Fruit fly (Drosophila melanogaster): Measurements from ENCODE around the gene CG44422.

The CG44422 gene

DNA sequence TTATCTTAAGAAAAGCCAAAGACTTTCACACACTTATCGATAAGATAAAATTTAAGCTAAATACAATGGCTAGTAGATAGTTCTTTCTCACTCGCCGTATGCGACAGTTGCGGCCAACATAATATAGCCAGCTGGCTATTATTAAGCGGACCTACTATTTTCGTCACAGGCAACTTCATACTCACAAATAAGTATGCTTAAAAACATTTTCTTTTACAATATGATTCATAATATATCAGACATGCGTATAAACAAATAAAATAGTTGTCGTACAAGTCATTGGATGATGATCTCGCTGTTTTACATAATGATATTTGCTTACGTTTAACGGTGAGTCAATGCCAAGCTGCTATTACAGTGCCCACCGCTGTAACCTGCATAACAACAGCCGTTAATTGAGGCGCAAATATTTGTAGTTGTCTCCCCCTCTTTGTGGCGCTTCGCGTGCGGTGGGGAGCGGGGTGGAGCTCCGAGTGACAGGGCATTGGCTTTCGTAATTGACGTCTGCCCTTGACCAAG lies 23.7 kb upstream of the CG44422 start (continued):
- peak; percentile 68 for TF ChIP-seq Xbp1 (GFP tag; optimal IDR thresholded peaks at IDR 0.05)
- peak; percentile 41; the same call in 1 of the 2 replicates for TF ChIP-seq onecut (GFP tag; IDR thresholded peaks at IDR 0.05)
- no peak for TF ChIP-seq CG42726 (GFP tag; IDR thresholded peaks at IDR 0.05; ENCODE audit: partially characterized antibody)
- TF ChIP-seq CG15514 (GFP tag; optimal IDR thresholded peaks at IDR 0.05) = peak; percentile 66
- TF ChIP-seq CG4282 (GFP tag; optimal IDR thresholded peaks at IDR 0.05) = no peak
- TF ChIP-seq pfk (GFP tag; optimal IDR thresholded peaks at IDR 0.05) = no peak
- 0 out of 2 replicates have a peak, but pooled peaks have one; percentile 28 for TF ChIP-seq dati (GFP tag; IDR thresholded peaks at IDR 0.05)
- TF ChIP-seq CG8765 (GFP tag; IDR thresholded peaks at IDR 0.05) = no peak
- TF ChIP-seq H2.0 (GFP tag; IDR thresholded peaks at IDR 0.05) = peak; percentile 22
- TF ChIP-seq zfh2 (GFP tag; optimal IDR thresholded peaks at IDR 0.05) = peak; percentile 42
- peak; percentile 34 for TF ChIP-seq CG11398 (GFP tag; optimal IDR thresholded peaks at IDR 0.05)
- peak; percentile 49 for TF ChIP-seq maf-S (GFP tag; optimal IDR thresholded peaks at IDR 0.05)
- TF ChIP-seq hth (optimal IDR thresholded peaks at IDR 0.05) = no peak
- TF ChIP-seq ranshi (GFP tag; IDR thresholded peaks at IDR 0.05) = peak; percentile 63
- TF ChIP-seq tio (GFP tag; optimal IDR thresholded peaks at IDR 0.05) = peak; percentile 66
- TF ChIP-seq CG2116 (GFP tag; optimal IDR thresholded peaks at IDR 0.05) = peak; percentile 36
- TF ChIP-seq da (GFP tag; optimal IDR thresholded peaks at IDR 0.05) = peak; percentile 5
- no peak for TF ChIP-seq CG10462 (GFP tag; optimal IDR thresholded peaks at IDR 0.05)
- peak; percentile 62 for TF ChIP-seq eyg (GFP tag; optimal IDR thresholded peaks at IDR 0.05)
- TF ChIP-seq CG17186 (GFP tag; optimal IDR thresholded peaks at IDR 0.05) = peak; percentile 38
- peak; percentile 83 for TF ChIP-seq dmrt99B (tag; optimal IDR thresholded peaks at IDR 0.05)
- TF ChIP-seq CG3163 (GFP tag; optimal IDR thresholded peaks at IDR 0.05) = peak; percentile 32
- TF ChIP-seq CG15269 (tag; optimal IDR thresholded peaks at IDR 0.05) = peak; percentile 80
- no peak for TF ChIP-seq tup (GFP tag; optimal IDR thresholded peaks at IDR 0.05)
- TF ChIP-seq CG18262 (tag; optimal IDR thresholded peaks at IDR 0.05) = peak; percentile 57
- TF ChIP-seq CG11456 (GFP tag; IDR thresholded peaks at IDR 0.05) = no peak; the same call in 2 of the 3 replicates
- TF ChIP-seq gem (tag; optimal IDR thresholded peaks at IDR 0.05) = peak; percentile 82
- TF ChIP-seq crp (GFP tag; optimal IDR thresholded peaks at IDR 0.05) = peak in 1 of 2 experiments; percentile 15
- no peak for TF ChIP-seq Adf1 (GFP tag; IDR thresholded peaks at IDR 0.05)
- TF ChIP-seq mirr (GFP tag; optimal IDR thresholded peaks at IDR 0.05) = peak; percentile 82
- TF ChIP-seq az2 (GFP tag; optimal IDR thresholded peaks at IDR 0.05) = peak; percentile 54
- TF ChIP-seq lab (GFP tag; optimal IDR thresholded peaks at IDR 0.05) = peak; percentile 85
- peak; percentile 43 for TF ChIP-seq NC2β (GFP tag; optimal IDR thresholded peaks at IDR 0.05)
- peak; percentile 54 for TF ChIP-seq E2f1 (GFP tag; IDR thresholded peaks at IDR 0.05)
- peak; percentile 66 for TF ChIP-seq CG9609 (GFP tag; optimal IDR thresholded peaks at IDR 0.05)
- no peak for TF ChIP-seq CG3995 (GFP tag; optimal IDR thresholded peaks at IDR 0.05)
- TF ChIP-seq CG6175 (GFP tag; IDR thresholded peaks at IDR 0.05) = no peak
- TF ChIP-seq klu (GFP tag; IDR thresholded peaks at IDR 0.05) = 0 out of 2 replicates have a peak, but pooled peaks have one; percentile 19
- peak; percentile 7 for TF ChIP-seq HmgD (GFP tag; optimal IDR thresholded peaks at IDR 0.05)
- no peak for TF ChIP-seq yki (optimal IDR thresholded peaks at IDR 0.05)
- TF ChIP-seq CG12769 (tag; optimal IDR thresholded peaks at IDR 0.05) = no peak
- TF ChIP-seq CG31365 (tag; optimal IDR thresholded peaks at IDR 0.05) = peak; percentile 54
- peak; percentile 87 for TF ChIP-seq Ets65A (GFP tag)
- no peak for TF ChIP-seq Sin3A (optimal IDR thresholded peaks at IDR 0.05)
- TF ChIP-seq Trl (optimal IDR thresholded peaks at IDR 0.05) = no peak
- peak; percentile 73 for TF ChIP-seq Trl (GFP tag; optimal IDR thresholded peaks at IDR 0.05)
- peak; percentile 55 for TF ChIP-seq CG6654 (GFP tag; optimal IDR thresholded peaks at IDR 0.05)
- no peak for TF ChIP-seq cas (GFP tag; IDR thresholded peaks at IDR 0.05)
- peak; percentile 8 for TF ChIP-seq Bdp1 (GFP tag; optimal IDR thresholded peaks at IDR 0.05)
- TF ChIP-seq crol (GFP tag; IDR thresholded peaks at IDR 0.05) = peak; percentile 86
- peak; percentile 63 to 66 for TF ChIP-seq dpn (GFP tag; optimal IDR thresholded peaks at IDR 0.05)
- TF ChIP-seq CG2199 (GFP tag; IDR thresholded peaks at IDR 0.05) = no peak
